Fruit fly (Drosophila melanogaster) whole organism, pupa: Measurements from ENCODE around the gene Clc.

ENCODE experiments used
- CG10348 ChIP-seq: fragments of 200-800 bp; sonication (Bioruptor generic); IDR thresholded peaks from 2 replicates; pipeline ENCODE4 v1.3.6; 2022; ENCODE audit warnings: missing biosample characterization, missing genetic modification characterization
- CG14655 ChIP-seq: fragments of 200-800 bp; sonication (Bioruptor generic); optimal IDR thresholded peaks from 3 replicates; lab custom pipeline; 2017; ENCODE audit warnings: mild to moderate bottlenecking, missing biosample characterization, missing genetic modification reagents, missing genetic modification characterization
- CG15710 ChIP-seq: fragments of 200-800 bp; sonication (Bioruptor generic); optimal IDR thresholded peaks from 2 replicates; lab custom pipeline; 2018; ENCODE audit warnings: missing biosample characterization, mild to moderate bottlenecking, missing genetic modification characterization, moderate library complexity
- CG32121 ChIP-seq: fragments of 200-800 bp; sonication (Bioruptor generic); IDR thresholded peaks from 2 replicates; pipeline ENCODE4 v1.3.6; 2022; ENCODE audit warnings: missing biosample characterization, missing genetic modification characterization
- CG4496 ChIP-seq: fragments of 200-800 bp; sonication (Bioruptor generic); IDR thresholded peaks from 3 replicates; pipeline ENCODE4 v1.3.6; 2022; ENCODE audit warnings: missing biosample characterization, missing genetic modification characterization
- D1 ChIP-seq: fragments of 200-800 bp; sonication (Bioruptor generic); optimal IDR thresholded peaks from 2 replicates; lab custom pipeline; 2018; ENCODE audit warnings: missing biosample characterization, mild to moderate bottlenecking, missing genetic modification characterization, moderate library complexity
- Ets98B ChIP-seq: fragments of 200-800 bp; sonication (Bioruptor generic); IDR thresholded peaks from 2 replicates; pipeline ENCODE4 v1.3.6; 2022; ENCODE audit warnings: missing biosample characterization, missing genetic modification characterization

dm6 chr3L:20198138-20198559, 42.7 kb upstream of the Clc start, which contains the start of gene CG42674:
- TF ChIP-seq D1 (tag; lab: Kevin White, UChicago) (no peak), CG32121 (GFP tag; lab: Robert Waterston, UW) (no peak), CG15710 (no peak), Ets98B (no peak), CG4496 (GFP tag; lab: Robert Waterston, UW) (peak; percentile 54; the same call in 1 of the 3 replicates), CG14655 (GFP tag; lab: Kevin White, UChicago) (no peak), CG10348 (GFP tag; lab: Robert Waterston, UW) (no peak)
